Fruit fly (Drosophila melanogaster) whole organism, embryonic: ENCODE results near the gene CG34327.

Source experiments
- Abd-B ChIP-seq: fragments of 200-800 bp; sonication (Bioruptor generic); optimal IDR thresholded peaks from 2 replicates; lab custom pipeline; 2018; ENCODE audit warnings: missing biosample characterization, mild to moderate bottlenecking, missing genetic modification characterization, moderate library complexity
- Atf3 ChIP-seq: fragments of 200-800 bp; sonication (Bioruptor generic); optimal IDR thresholded peaks from 3 replicates; lab custom pipeline; 2016; ENCODE audit warnings: missing biosample characterization, missing genetic modification characterization
- CG10209 ChIP-seq: fragments of 200-800 bp; sonication (Bioruptor generic); optimal IDR thresholded peaks from 3 replicates; lab custom pipeline; 2017; ENCODE audit warnings: missing biosample characterization, mild to moderate bottlenecking, missing genetic modification characterization, missing genetic modification reagents
- CG10959 ChIP-seq: fragments of 200-800 bp; sonication (Bioruptor generic); IDR thresholded peaks from 2 replicates; pipeline ENCODE4 v1.3.6; 2022; ENCODE audit warnings: missing biosample characterization, missing genetic modification characterization
- CG11247 ChIP-seq: fragments of 200-800 bp; sonication (Bioruptor generic); IDR thresholded peaks from 2 replicates; pipeline ENCODE4 v1.3.6; 2022; ENCODE audit warnings: missing biosample characterization, missing genetic modification characterization
- CG11695 ChIP-seq: fragments of 200-800 bp; sonication (Bioruptor generic); IDR thresholded peaks from 3 replicates; pipeline ENCODE4 v1.3.6; 2022; ENCODE audit warnings: missing biosample characterization, missing genetic modification characterization
- CG12219 ChIP-seq: fragments of 200-800 bp; sonication (Bioruptor generic); optimal IDR thresholded peaks from 3 replicates; lab custom pipeline; 2018; ENCODE audit warnings: missing biosample characterization, mild to moderate bottlenecking, missing genetic modification characterization
- CG12769 ChIP-seq: fragments of 200-800 bp; sonication (Bioruptor generic); optimal IDR thresholded peaks from 2 replicates; lab custom pipeline; 2019; ENCODE audit warnings: missing biosample characterization, mild to moderate bottlenecking, missing genetic modification characterization, moderate library complexity
- CG13123 ChIP-seq: fragments of 200-800 bp; sonication (Bioruptor generic); optimal IDR thresholded peaks from 2 replicates; lab custom pipeline; 2016; ENCODE audit warnings: missing biosample characterization, missing genetic modification characterization
- CG13287 ChIP-seq: fragments of 200-800 bp; sonication (Bioruptor generic); IDR thresholded peaks from 2 replicates; pipeline ENCODE4 v1.3.6; 2022; ENCODE audit warnings: missing biosample characterization, missing genetic modification characterization; ENCODE audit not compliant: partially characterized antibody
- CG13775 ChIP-seq: fragments of 200-800 bp; sonication (Bioruptor generic); optimal IDR thresholded peaks from 3 replicates; lab custom pipeline; 2017; ENCODE audit warnings: missing biosample characterization, mild to moderate bottlenecking, missing genetic modification characterization
- CG13894 ChIP-seq: fragments of 200-800 bp; sonication (Bioruptor generic); optimal IDR thresholded peaks from 3 replicates; lab custom pipeline; 2018; ENCODE audit warnings: missing biosample characterization, mild to moderate bottlenecking, missing genetic modification characterization, moderate library complexity
- CG1603 ChIP-seq: fragments of 200-800 bp; sonication (Bioruptor generic); optimal IDR thresholded peaks from 2 replicates; lab custom pipeline; 2019; ENCODE audit warnings: missing biosample characterization, mild to moderate bottlenecking, missing genetic modification characterization, moderate library complexity
- CG18011 ChIP-seq: fragments of 200-800 bp; sonication (Bioruptor generic); optimal IDR thresholded peaks from 2 replicates; lab custom pipeline; 2017; ENCODE audit warnings: missing biosample characterization, missing genetic modification characterization, mild to moderate bottlenecking, moderate library complexity, missing genotype
- CG2129 ChIP-seq: fragments of 200-800 bp; sonication (Bioruptor generic); IDR thresholded peaks from 2 replicates; pipeline ENCODE4 v1.3.6; 2022; ENCODE audit warnings: missing biosample characterization, missing genetic modification characterization; ENCODE audit not compliant: partially characterized antibody
- CG43689 ChIP-seq: fragments of 200-800 bp; sonication (Bioruptor generic); IDR thresholded peaks from 2 replicates; pipeline ENCODE4 v1.3.6; 2022; ENCODE audit warnings: missing biosample characterization, missing genetic modification characterization
- CG4820 ChIP-seq: fragments of 200-800 bp; sonication (Bioruptor generic); optimal IDR thresholded peaks from 3 replicates; lab custom pipeline; 2016; ENCODE audit warnings: missing biosample characterization, missing genetic modification characterization
- CG8089 ChIP-seq: fragments of 200-800 bp; sonication (Bioruptor generic); optimal IDR thresholded peaks from 3 replicates; lab custom pipeline; 2016; ENCODE audit warnings: missing biosample characterization, missing genetic modification characterization
- CG9797 ChIP-seq: fragments of 200-800 bp; sonication (Bioruptor generic); optimal IDR thresholded peaks from 3 replicates; lab custom pipeline; 2018; ENCODE audit warnings: missing biosample characterization, mild to moderate bottlenecking, missing genetic modification characterization
- Dbx ChIP-seq: fragments of 200-800 bp; sonication (Bioruptor generic); IDR thresholded peaks from 3 replicates; pipeline ENCODE4 v1.3.6; 2022; ENCODE audit warnings: missing biosample characterization, missing genetic modification characterization
- Dek ChIP-seq: fragments of 200-800 bp; sonication (Bioruptor generic); optimal IDR thresholded peaks from 3 replicates; lab custom pipeline; 2019; ENCODE audit warnings: missing biosample characterization, mild to moderate bottlenecking, missing genetic modification characterization, moderate library complexity
- E2f1 ChIP-seq: fragments of 200-800 bp; sonication (Bioruptor generic); IDR thresholded peaks from 2 replicates; pipeline ENCODE4 v1.3.6; 2022; ENCODE audit warnings: missing biosample characterization, missing genetic modification characterization
- Ets97D ChIP-seq: fragments of 200-800 bp; sonication (Bioruptor generic); optimal IDR thresholded peaks from 3 replicates; lab custom pipeline; 2016; ENCODE audit warnings: missing biosample characterization, missing genetic modification characterization
- HmgZ ChIP-seq: fragments of 200-800 bp; sonication (Bioruptor generic); optimal IDR thresholded peaks from 2 replicates; lab custom pipeline; 2018; ENCODE audit warnings: missing biosample characterization, mild to moderate bottlenecking, missing genetic modification characterization
- Mad ChIP-seq: fragments of 200-800 bp; sonication (Bioruptor generic); optimal IDR thresholded peaks from 2 replicates; lab custom pipeline; 2016; ENCODE audit warnings: missing biosample characterization, missing genetic modification characterization
- NC2α ChIP-seq: fragments of 200-800 bp; sonication (Bioruptor generic); optimal IDR thresholded peaks from 2 replicates; lab custom pipeline; 2016; ENCODE audit warnings: missing biosample characterization, missing genetic modification characterization
- Nf-YC ChIP-seq: fragments of 200-800 bp; optimal IDR thresholded peaks from 3 replicates; lab custom pipeline; 2019; ENCODE audit warnings: missing biosample characterization, mild to moderate bottlenecking, missing genetic modification characterization, moderate library complexity
- PHDP ChIP-seq: fragments of 200-800 bp; sonication (Bioruptor generic); optimal IDR thresholded peaks from 3 replicates; lab custom pipeline; 2018; ENCODE audit warnings: missing biosample characterization, mild to moderate bottlenecking, missing genetic modification characterization, moderate library complexity
- Pdp1 ChIP-seq, 2 experiments: fragments of 200-800 bp; sonication (Bioruptor generic); optimal IDR thresholded peaks; 3 replicates each; lab custom pipeline; 2016; ENCODE audit warnings: missing biosample characterization in 2 of 2, missing genetic modification characterization in 2 of 2, mild to moderate bottlenecking in 1 of 2, moderate library complexity in 1 of 2
- Rx ChIP-seq: fragments of 200-800 bp; sonication (Bioruptor generic); IDR thresholded peaks from 2 replicates; pipeline ENCODE4 v1.3.6; 2022; ENCODE audit warnings: missing biosample characterization, missing genetic modification characterization
- Sin3A ChIP-seq: fragments of >200 bp; optimal IDR thresholded peaks from 2 replicates; lab custom pipeline; 2018
- az2 ChIP-seq: fragments of 200-800 bp; sonication (Bioruptor generic); optimal IDR thresholded peaks from 3 replicates; lab custom pipeline; 2016; ENCODE audit warnings: missing biosample characterization, missing genetic modification characterization
- ci ChIP-seq: fragments of 200-800 bp; sonication (Bioruptor generic); IDR thresholded peaks from 3 replicates; pipeline ENCODE4 v1.3.6; 2022; ENCODE audit warnings: missing biosample characterization, missing genetic modification characterization
- croc ChIP-seq: fragments of 200-800 bp; sonication (Bioruptor generic); conservative IDR thresholded peaks from 3 replicates; pipeline ENCODE4 v1.3.6; 2022; ENCODE audit warnings: missing biosample characterization, missing genetic modification characterization
- esg ChIP-seq: fragments of 200-800 bp; sonication (Bioruptor generic); conservative IDR thresholded peaks from 2 replicates; pipeline ENCODE4 v1.3.6; 2022; ENCODE audit warnings: missing biosample characterization, missing genetic modification characterization
- fd3F ChIP-seq: fragments of 200-800 bp; sonication (Bioruptor generic); optimal IDR thresholded peaks from 2 replicates; lab custom pipeline; 2018; ENCODE audit warnings: missing biosample characterization, mild to moderate bottlenecking, missing genetic modification characterization, moderate library complexity
- ftz-f1 ChIP-seq: fragments of 200-800 bp; sonication (Bioruptor generic); optimal IDR thresholded peaks from 2 replicates; lab custom pipeline; 2016; ENCODE audit warnings: missing biosample characterization, missing genetic modification characterization
- ham ChIP-seq: fragments of 200-800 bp; sonication (Bioruptor generic); IDR thresholded peaks from 2 replicates; pipeline ENCODE4 v1.3.6; 2022; ENCODE audit warnings: missing biosample characterization, missing genetic modification characterization
- her ChIP-seq: fragments of 200-800 bp; sonication (Bioruptor generic); optimal IDR thresholded peaks from 2 replicates; lab custom pipeline; 2016; ENCODE audit warnings: missing biosample characterization, missing genetic modification characterization
- jumu ChIP-seq: fragments of 200-800 bp; sonication (Bioruptor generic); optimal IDR thresholded peaks from 3 replicates; lab custom pipeline; 2016; ENCODE audit warnings: missing biosample characterization, missing genetic modification characterization
- klu ChIP-seq: fragments of 200-800 bp; sonication (Bioruptor generic); IDR thresholded peaks from 2 replicates; pipeline ENCODE4 v1.3.6; 2022; ENCODE audit warnings: missing biosample characterization, missing genetic modification characterization
- otp ChIP-seq: fragments of 200-800 bp; sonication (Bioruptor generic); IDR thresholded peaks from 3 replicates; pipeline ENCODE4, ENCODE4 v1.3.6; 2022; ENCODE audit warnings: missing biosample characterization, missing genetic modification characterization
- peb ChIP-seq: fragments of 200-800 bp; sonication (Bioruptor generic); IDR thresholded peaks from 2 replicates; pipeline ENCODE4 v1.3.6; 2022; ENCODE audit warnings: missing biosample characterization, missing genetic modification characterization
- ranshi ChIP-seq: fragments of 200-800 bp; sonication (Bioruptor generic); IDR thresholded peaks from 2 replicates; pipeline ENCODE4 v1.3.6; 2022; ENCODE audit warnings: missing biosample characterization, missing genetic modification characterization
- ro ChIP-seq: fragments of 200-800 bp; sonication (Bioruptor generic); IDR thresholded peaks from 2 replicates; pipeline ENCODE4 v1.3.6; 2022; ENCODE audit warnings: missing biosample characterization, missing genetic modification characterization
- sc ChIP-seq, 3 experiments: fragments of >200 bp in 2 of 3; fragments of 200-800 bp in 1 of 3; sonication (Bioruptor generic) in 1 of 3; optimal IDR thresholded peaks; 2 replicates in 2 of 3; 3 replicates in 1 of 3; lab custom pipeline; 2017; ENCODE audit warnings: mild to moderate bottlenecking in 1 of 3, missing biosample characterization in 1 of 3, missing genetic modification characterization in 1 of 3, missing genetic modification reagents in 1 of 3
- seq ChIP-seq: fragments of 200-800 bp; sonication (Bioruptor generic); IDR thresholded peaks from 2 replicates; pipeline ENCODE4 v1.3.6; 2022; ENCODE audit warnings: missing biosample characterization, missing genetic modification characterization
- slou ChIP-seq: fragments of 200-800 bp; sonication (Bioruptor generic); optimal IDR thresholded peaks from 3 replicates; lab custom pipeline; 2016; ENCODE audit warnings: missing biosample characterization, missing genetic modification characterization
- sqz ChIP-seq: fragments of 200-800 bp; sonication (Bioruptor generic); optimal IDR thresholded peaks from 3 replicates; lab custom pipeline; 2018; ENCODE audit warnings: missing biosample characterization, mild to moderate bottlenecking, missing genetic modification characterization
- twi ChIP-seq: fragments of 200-800 bp; optimal IDR thresholded peaks from 2 replicates; lab custom pipeline; 2019; ENCODE audit warnings: missing biosample characterization, mild to moderate bottlenecking, missing genetic modification characterization, moderate library complexity

The CG34327 gene

dm6 chrX:17176542-17176941, 47.1 kb downstream of the CG34327 start (continued):
- TF ChIP-seq CG13287 (GFP tag; lab: Robert Waterston, UW) (no peak), ci (GFP tag; lab: Robert Waterston, UW) (peak; percentile 79), Dbx (peak; percentile 61; the same call in 2 of the 3 replicates), twi (no peak), Abd-B (GFP tag; lab: Kevin White, UChicago) (peak; percentile 25), seq (GFP tag; lab: Robert Waterston, UW) (peak; percentile 16; the same call in 1 of the 2 replicates), NC2α (GFP tag; lab: Kevin White, UChicago) (no peak), CG10209 (GFP tag; lab: Kevin White, UChicago) (peak; percentile 30), CG12219 (GFP tag; lab: Kevin White, UChicago) (peak; percentile 24), Nf-YC (tag; lab: Kevin White, UChicago) (peak; percentile 53), CG4820 (GFP tag; lab: Kevin White, UChicago) (peak; percentile 32), CG11247 (GFP tag; lab: Robert Waterston, UW) (peak; percentile 54; the same call in 1 of the 2 replicates), slou (GFP tag; lab: Kevin White, UChicago) (no peak), ranshi (GFP tag; lab: Robert Waterston, UW) (0 out of 2 replicates have a peak, but pooled peaks have one; percentile 25), Mad (GFP tag; lab: Kevin White, UChicago) (no peak), CG43689 (GFP tag; lab: Robert Waterston, UW) (no peak), jumu (GFP tag; lab: Kevin White, UChicago) (peak; percentile 4), CG9797 (GFP tag; lab: Kevin White, UChicago) (no peak), Atf3 (GFP tag; lab: Kevin White, UChicago) (no peak), peb (GFP tag; lab: Robert Waterston, UW) (0 out of 2 replicates have a peak, but pooled peaks have one; percentile 19), CG13894 (tag; lab: Kevin White, UChicago) (peak; percentile 36), croc (GFP tag; lab: Robert Waterston, UW) (no peak; the same call in 2 of the 3 replicates), CG18011 (GFP tag; lab: Kevin White, UChicago) (no peak), Rx (GFP tag; lab: Robert Waterston, UW) (peak; percentile 47; the same call in 1 of the 2 replicates), ham (GFP tag; lab: Robert Waterston, UW) (no peak), az2 (GFP tag; lab: Kevin White, UChicago) (peak; percentile 11), Pdp1 (GFP tag; optimal IDR thresholded peaks at IDR 0.05; lab: Kevin White, UChicago) (peak; percentile 27 to 47), sqz (peak; percentile 56), CG1603 (tag; lab: Kevin White, UChicago) (peak; percentile 30), HmgZ (tag; lab: Kevin White, UChicago) (no peak), PHDP (tag; lab: Kevin White, UChicago) (peak; percentile 51), CG13123 (GFP tag; lab: Kevin White, UChicago) (peak; percentile 9), fd3F (GFP tag; lab: Kevin White, UChicago) (peak; percentile 10)
- TF ChIP-seq, all 482 proteins: peak for 207

dm6 chrX:17175558-17176189, 47.9 kb downstream of the CG34327 start:
- no peak for TF ChIP-seq Sin3A (lab: Kevin White, UChicago)
- TF ChIP-seq ro (GFP tag; lab: Robert Waterston, UW) = no peak
- no peak for TF ChIP-seq CG12769 (tag; lab: Kevin White, UChicago)
- TF ChIP-seq CG2129 (GFP tag; lab: Robert Waterston, UW) = no peak
- peak; percentile 26 for TF ChIP-seq Dek
- no peak for TF ChIP-seq CG11695 (GFP tag; lab: Robert Waterston, UW)
- TF ChIP-seq ftz-f1 (GFP tag; lab: Kevin White, UChicago) = no peak
- no peak for TF ChIP-seq CG13775 (GFP tag; lab: Kevin White, UChicago)
- TF ChIP-seq E2f1 (GFP tag; lab: Robert Waterston, UW) = no peak
- TF ChIP-seq CG10959 (GFP tag; lab: Robert Waterston, UW) = no peak
- no peak for TF ChIP-seq esg (GFP tag; lab: Robert Waterston, UW)
- TF ChIP-seq sc (optimal IDR thresholded peaks at IDR 0.05; lab: Kevin White, UChicago) = no peak
- TF ChIP-seq sc (GFP tag; optimal IDR thresholded peaks at IDR 0.05; lab: Kevin White, UChicago) = no peak
- TF ChIP-seq otp (GFP tag; lab: Robert Waterston, UW) = no peak
- no peak for TF ChIP-seq her (GFP tag; lab: Kevin White, UChicago)
- TF ChIP-seq peb (GFP tag; lab: Robert Waterston, UW) = no peak
- no peak for TF ChIP-seq CG13123 (GFP tag; lab: Kevin White, UChicago)
- TF ChIP-seq CG8089 = no peak
- peak; percentile 1 for TF ChIP-seq Ets97D
- no peak for TF ChIP-seq klu (GFP tag; lab: Robert Waterston, UW)
